ENCODE assay signal across 4 fruit fly cellular contexts in genomic region chr3L:21382158-21382610, dm6.
A peak's percentile ranks its signal among the peaks of the same experiment; 100 is the strongest.
TF ChIP-seq lines count a peak whose summit lies in the region.

TSS of gene rgn (plus strand) at chr3L:21382501.

TF ChIP-seq in whole organism, adult, 20 proteins besides CTCF, POLR2A, EP300 and RAD21 (continued from another document):
- TF ChIP-seq Mnt (GFP tag; optimal IDR thresholded peaks at IDR 0.05; lab: Kevin White, UChicago) (peak; percentile 51), CG12768 (GFP tag; optimal IDR thresholded peaks at IDR 0.05; lab: Kevin White, UChicago) (peak; percentile 42)

TF ChIP-seq in whole organism, embryonic, 481 proteins besides CTCF, POLR2A, EP300 and RAD21 (continued from another document and continues in another):
- no peak for TF ChIP-seq sna (GFP tag; IDR thresholded peaks at IDR 0.05; lab: Robert Waterston, UW; ENCODE audit: partially characterized antibody)
- no peak for TF ChIP-seq ash1 (GFP tag; optimal IDR thresholded peaks at IDR 0.05; lab: Kevin White, UChicago)
- TF ChIP-seq Bteb2 (GFP tag; optimal IDR thresholded peaks at IDR 0.05; lab: Kevin White, UChicago): peak; percentile 23
- no peak for TF ChIP-seq tup (GFP tag; optimal IDR thresholded peaks at IDR 0.05; lab: Kevin White, UChicago)
- peak; percentile 36 for TF ChIP-seq sd (tag; optimal IDR thresholded peaks at IDR 0.05; lab: Kevin White, UChicago)
- TF ChIP-seq CG1792 (GFP tag; optimal IDR thresholded peaks at IDR 0.05; lab: Kevin White, UChicago): peak; percentile 18
- peak; percentile 83 for TF ChIP-seq CG14441 (GFP tag; IDR thresholded peaks at IDR 0.05; lab: Robert Waterston, UW)
- no peak for TF ChIP-seq hbn (GFP tag; IDR thresholded peaks at IDR 0.05; lab: Robert Waterston, UW; ENCODE audit: partially characterized antibody)
- TF ChIP-seq unc-4 (GFP tag; IDR thresholded peaks at IDR 0.05; lab: Robert Waterston, UW; ENCODE audit: partially characterized antibody): no peak
- no peak for TF ChIP-seq CG12299 (tag; optimal IDR thresholded peaks at IDR 0.05; lab: Kevin White, UChicago)
- peak; percentile 66 for TF ChIP-seq Xrp1 (GFP tag; IDR thresholded peaks at IDR 0.05; lab: Robert Waterston, UW)
- TF ChIP-seq cato (GFP tag; optimal IDR thresholded peaks at IDR 0.05; lab: Kevin White, UChicago; ENCODE audit: borderline replicate concordance): no peak
- peak; percentile 68 for TF ChIP-seq CG3847 (GFP tag; IDR thresholded peaks at IDR 0.05; lab: Robert Waterston, UW)
- TF ChIP-seq CG10366 (GFP tag; IDR thresholded peaks at IDR 0.05; lab: Robert Waterston, UW): peak; percentile 71
- no peak for TF ChIP-seq CG7745 (tag; optimal IDR thresholded peaks at IDR 0.05; lab: Kevin White, UChicago)
- TF ChIP-seq HmgD (GFP tag; optimal IDR thresholded peaks at IDR 0.05; lab: Kevin White, UChicago): peak; percentile 3
- peak; percentile 71 for TF ChIP-seq pho (GFP tag; optimal IDR thresholded peaks at IDR 0.05; lab: Kevin White, UChicago)
- peak; percentile 77 for TF ChIP-seq vvl (GFP tag; IDR thresholded peaks at IDR 0.05; lab: Robert Waterston, UW)
- TF ChIP-seq zfh1 (GFP tag; IDR thresholded peaks at IDR 0.05; lab: Robert Waterston, UW): 0 out of 3 replicates have a peak, but pooled peaks have one; percentile 14
- peak; percentile 80 for TF ChIP-seq BtbVII (GFP tag; optimal IDR thresholded peaks at IDR 0.05; lab: Kevin White, UChicago)
- no peak for TF ChIP-seq ato (GFP tag; IDR thresholded peaks at IDR 0.05; lab: Robert Waterston, UW; ENCODE audit: partially characterized antibody)
- peak; percentile 86 for TF ChIP-seq PHDP (tag; optimal IDR thresholded peaks at IDR 0.05; lab: Kevin White, UChicago)
- TF ChIP-seq chinmo (GFP tag; IDR thresholded peaks at IDR 0.05; lab: Robert Waterston, UW; ENCODE audit: partially characterized antibody): peak; percentile 87
- no peak for TF ChIP-seq dati (GFP tag; IDR thresholded peaks at IDR 0.05; lab: Robert Waterston, UW)
- TF ChIP-seq unpg (GFP tag; optimal IDR thresholded peaks at IDR 0.05; lab: Kevin White, UChicago): peak; percentile 78
- no peak for TF ChIP-seq gsb-n (tag; optimal IDR thresholded peaks at IDR 0.05; lab: Kevin White, UChicago)
- peak; percentile 37; the same call in 1 of the 2 replicates for TF ChIP-seq CG42726 (GFP tag; IDR thresholded peaks at IDR 0.05; lab: Robert Waterston, UW; ENCODE audit: partially characterized antibody)
- TF ChIP-seq CG12391 (tag; optimal IDR thresholded peaks at IDR 0.05; lab: Kevin White, UChicago): peak; percentile 77
- peak; percentile 62 for TF ChIP-seq Hsf (GFP tag; optimal IDR thresholded peaks at IDR 0.05; lab: Kevin White, UChicago)
- TF ChIP-seq Taf1 (GFP tag; IDR thresholded peaks at IDR 0.05; lab: Robert Waterston, UW): peak; percentile 78
- peak; percentile 84 for TF ChIP-seq CG15269 (tag; optimal IDR thresholded peaks at IDR 0.05; lab: Kevin White, UChicago)
- peak; percentile 79 for TF ChIP-seq al (GFP tag; IDR thresholded peaks at IDR 0.05; lab: Robert Waterston, UW)
- no peak for TF ChIP-seq croc (GFP tag; conservative IDR thresholded peaks at IDR 0.05; lab: Robert Waterston, UW)
- TF ChIP-seq gcm2 (GFP tag; optimal IDR thresholded peaks at IDR 0.05; lab: Kevin White, UChicago): no peak
- TF ChIP-seq Dll (GFP tag; IDR thresholded peaks at IDR 0.05; lab: Robert Waterston, UW; ENCODE audit: partially characterized antibody): no peak
- peak; percentile 46 for TF ChIP-seq ATbp (GFP tag; optimal IDR thresholded peaks at IDR 0.05; lab: Kevin White, UChicago)
- peak; percentile 27; the same call in 1 of the 2 replicates for TF ChIP-seq CG4404 (GFP tag; IDR thresholded peaks at IDR 0.05; lab: Robert Waterston, UW)
- TF ChIP-seq Tbp (GFP tag; optimal IDR thresholded peaks at IDR 0.05; lab: Kevin White, UChicago): no peak
- TF ChIP-seq row (GFP tag; IDR thresholded peaks at IDR 0.05; lab: Robert Waterston, UW): peak; percentile 81
- TF ChIP-seq usp (GFP tag; optimal IDR thresholded peaks at IDR 0.05; lab: Kevin White, UChicago): no peak
- no peak for TF ChIP-seq ara (GFP tag; IDR thresholded peaks at IDR 0.05; lab: Robert Waterston, UW)
- no peak for TF ChIP-seq CG4854 (GFP tag; optimal IDR thresholded peaks at IDR 0.05; lab: Kevin White, UChicago)

TF ChIP-seq in whole organism, prepupa, 60 proteins besides CTCF, POLR2A, EP300 and RAD21 (continued from another document):
- TF ChIP-seq vri (GFP tag; optimal IDR thresholded peaks at IDR 0.05; lab: Kevin White, UChicago): peak; percentile 56
- TF ChIP-seq CG11294 (GFP tag; IDR thresholded peaks at IDR 0.05; lab: Robert Waterston, UW): peak; percentile 68
- peak; percentile 74 for TF ChIP-seq Smox (GFP tag; optimal IDR thresholded peaks at IDR 0.05; lab: Kevin White, UChicago)
- TF ChIP-seq CG6854 (GFP tag; optimal IDR thresholded peaks at IDR 0.05; lab: Kevin White, UChicago): peak; percentile 62
- TF ChIP-seq Eip93F (GFP tag; optimal IDR thresholded peaks at IDR 0.05; lab: Kevin White, UChicago): no peak
- TF ChIP-seq CG8632 (GFP tag; optimal IDR thresholded peaks at IDR 0.05; lab: Kevin White, UChicago): peak; percentile 91
- peak; percentile 88 for TF ChIP-seq CG6163 (GFP tag; IDR thresholded peaks at IDR 0.05; lab: Robert Waterston, UW)
- TF ChIP-seq CG10631 (GFP tag; optimal IDR thresholded peaks at IDR 0.05; lab: Kevin White, UChicago): peak; percentile 92
- peak; percentile 8 for TF ChIP-seq fkh (GFP tag; optimal IDR thresholded peaks at IDR 0.05; lab: Kevin White, UChicago)
- TF ChIP-seq CG10669 (GFP tag; optimal IDR thresholded peaks at IDR 0.05; lab: Kevin White, UChicago): peak; percentile 82
- peak; percentile 87 for TF ChIP-seq CG3032 (tag; optimal IDR thresholded peaks at IDR 0.05; lab: Kevin White, UChicago)
- peak; percentile 83 for TF ChIP-seq pdm3 (GFP tag; optimal IDR thresholded peaks at IDR 0.05; lab: Kevin White, UChicago)
- peak; percentile 86 for TF ChIP-seq CG11762 (GFP tag; optimal IDR thresholded peaks at IDR 0.05; lab: Kevin White, UChicago; ENCODE audit: insufficient read depth)
- TF ChIP-seq Lpt (GFP tag; optimal IDR thresholded peaks at IDR 0.05; lab: Kevin White, UChicago): peak; percentile 90
- peak; percentile 81 for TF ChIP-seq CG7368 (GFP tag; optimal IDR thresholded peaks at IDR 0.05; lab: Kevin White, UChicago)
- peak; percentile 90 for TF ChIP-seq CG15336 (GFP tag; IDR thresholded peaks at IDR 0.05; lab: Robert Waterston, UW)
- TF ChIP-seq topi (GFP tag; optimal IDR thresholded peaks at IDR 0.05; lab: Kevin White, UChicago): peak; percentile 75
- TF ChIP-seq achi (GFP tag; optimal IDR thresholded peaks at IDR 0.05; lab: Kevin White, UChicago): peak; percentile 91
- TF ChIP-seq eg (GFP tag; IDR thresholded peaks at IDR 0.05; lab: Robert Waterston, UW): peak; percentile 88
- peak; percentile 81 for TF ChIP-seq dac (GFP tag; optimal IDR thresholded peaks at IDR 0.05; lab: Kevin White, UChicago)
- TF ChIP-seq Blimp-1 (GFP tag; optimal IDR thresholded peaks at IDR 0.05; lab: Kevin White, UChicago): peak; percentile 61
- TF ChIP-seq CG32006 (GFP tag; optimal IDR thresholded peaks at IDR 0.05; lab: Kevin White, UChicago): peak; percentile 97
- TF ChIP-seq Ets21C (GFP tag; optimal IDR thresholded peaks at IDR 0.05; lab: Kevin White, UChicago): peak; percentile 54
- TF ChIP-seq CG11902 (GFP tag; optimal IDR thresholded peaks at IDR 0.05; lab: Kevin White, UChicago): peak; percentile 70
- TF ChIP-seq cyc (GFP tag; optimal IDR thresholded peaks at IDR 0.05; lab: Kevin White, UChicago): peak; percentile 78
- peak; percentile 75 for TF ChIP-seq CG6808 (GFP tag; optimal IDR thresholded peaks at IDR 0.05; lab: Kevin White, UChicago)
- peak; percentile 84 for TF ChIP-seq Sox14 (GFP tag; optimal IDR thresholded peaks at IDR 0.05; lab: Kevin White, UChicago)
- TF ChIP-seq salr (GFP tag; optimal IDR thresholded peaks at IDR 0.05; lab: Kevin White, UChicago): peak; percentile 61 to 92
- peak; percentile 80 for TF ChIP-seq Sox15 (GFP tag; optimal IDR thresholded peaks at IDR 0.05; lab: Kevin White, UChicago)
- peak; percentile 81 for TF ChIP-seq CG8319 (GFP tag; optimal IDR thresholded peaks at IDR 0.05; lab: Kevin White, UChicago)
- TF ChIP-seq CG4318 (GFP tag; optimal IDR thresholded peaks at IDR 0.05; lab: Kevin White, UChicago): peak; percentile 91
- TF ChIP-seq dsx (GFP tag; optimal IDR thresholded peaks at IDR 0.05; lab: Kevin White, UChicago; ENCODE audit: poor library complexity, severe bottlenecking): peak; percentile 80
- peak; percentile 93 for TF ChIP-seq Eip78C (GFP tag; lab: Kevin White, UChicago)
- peak; percentile 80 for TF ChIP-seq lz (GFP tag; optimal IDR thresholded peaks at IDR 0.05; lab: Kevin White, UChicago)
- TF ChIP-seq CG3919 (GFP tag; optimal IDR thresholded peaks at IDR 0.05; lab: Kevin White, UChicago): peak; percentile 90
- peak; percentile 87 for TF ChIP-seq svp (GFP tag; lab: Kevin White, UChicago)
- peak; percentile 81 for TF ChIP-seq Met (GFP tag; optimal IDR thresholded peaks at IDR 0.05; lab: Kevin White, UChicago)
- peak; percentile 91 for TF ChIP-seq acj6 (GFP tag; optimal IDR thresholded peaks at IDR 0.05; lab: Kevin White, UChicago)
- peak; percentile 78 for TF ChIP-seq CG31627 (GFP tag; optimal IDR thresholded peaks at IDR 0.05; lab: Kevin White, UChicago)
- peak; percentile 91 for TF ChIP-seq CG34406 (GFP tag; optimal IDR thresholded peaks at IDR 0.05; lab: Kevin White, UChicago)
TF ChIP-seq in whole organism, prepupa: peak in this region for 58.

TF ChIP-seq in whole organism, wandering third instar larva, 38 proteins besides CTCF, POLR2A, EP300 and RAD21 (continued from another document):
- TF ChIP-seq Sp1 (GFP tag; optimal IDR thresholded peaks at IDR 0.05; lab: Kevin White, UChicago): peak; percentile 88
- peak; percentile 86 for TF ChIP-seq psq (GFP tag; optimal IDR thresholded peaks at IDR 0.05; lab: Kevin White, UChicago)
- TF ChIP-seq Mio (GFP tag; optimal IDR thresholded peaks at IDR 0.05; lab: Kevin White, UChicago): no peak
- TF ChIP-seq fru (GFP tag; optimal IDR thresholded peaks at IDR 0.05; lab: Kevin White, UChicago): peak; percentile 71
- TF ChIP-seq Hr83 (GFP tag; optimal IDR thresholded peaks at IDR 0.05; lab: Kevin White, UChicago; ENCODE audit: poor library complexity, severe bottlenecking): peak; percentile 53
- TF ChIP-seq Vsx2 (GFP tag; optimal IDR thresholded peaks at IDR 0.05; lab: Kevin White, UChicago; ENCODE audit: partially characterized antibody): peak; percentile 26
- TF ChIP-seq h (GFP tag; optimal IDR thresholded peaks at IDR 0.05; lab: Kevin White, UChicago): peak; percentile 64
- peak; percentile 84 for TF ChIP-seq HLH106 (tag; optimal IDR thresholded peaks at IDR 0.05; lab: Kevin White, UChicago)
- TF ChIP-seq sv (GFP tag; optimal IDR thresholded peaks at IDR 0.05; lab: Kevin White, UChicago): no peak
- peak; percentile 68 for TF ChIP-seq Hnf4 (GFP tag; optimal IDR thresholded peaks at IDR 0.05; lab: Kevin White, UChicago)
- peak; percentile 72 for TF ChIP-seq dmrt93B (GFP tag; optimal IDR thresholded peaks at IDR 0.05; lab: Kevin White, UChicago)
- TF ChIP-seq foxo (GFP tag; optimal IDR thresholded peaks at IDR 0.05; lab: Kevin White, UChicago): peak in 1 of 2 experiments; percentile 86
- TF ChIP-seq lola (GFP tag; optimal IDR thresholded peaks at IDR 0.05; lab: Kevin White, UChicago): no peak
- peak; percentile 29 for TF ChIP-seq br (GFP tag; optimal IDR thresholded peaks at IDR 0.05; lab: Kevin White, UChicago)
- TF ChIP-seq usp (GFP tag; optimal IDR thresholded peaks at IDR 0.05; lab: Kevin White, UChicago): no peak
- TF ChIP-seq GATAd (GFP tag; optimal IDR thresholded peaks at IDR 0.05; lab: Kevin White, UChicago): no peak
- peak; percentile 3 for TF ChIP-seq brk (GFP tag; optimal IDR thresholded peaks at IDR 0.05; lab: Kevin White, UChicago)
